Worm (Caenorhabditis elegans): ENCODE results near the gene T24C12.3.
A peak's percentile ranks its signal among the peaks of the same experiment; 100 is the strongest.

The T24C12.3 gene

DNA sequence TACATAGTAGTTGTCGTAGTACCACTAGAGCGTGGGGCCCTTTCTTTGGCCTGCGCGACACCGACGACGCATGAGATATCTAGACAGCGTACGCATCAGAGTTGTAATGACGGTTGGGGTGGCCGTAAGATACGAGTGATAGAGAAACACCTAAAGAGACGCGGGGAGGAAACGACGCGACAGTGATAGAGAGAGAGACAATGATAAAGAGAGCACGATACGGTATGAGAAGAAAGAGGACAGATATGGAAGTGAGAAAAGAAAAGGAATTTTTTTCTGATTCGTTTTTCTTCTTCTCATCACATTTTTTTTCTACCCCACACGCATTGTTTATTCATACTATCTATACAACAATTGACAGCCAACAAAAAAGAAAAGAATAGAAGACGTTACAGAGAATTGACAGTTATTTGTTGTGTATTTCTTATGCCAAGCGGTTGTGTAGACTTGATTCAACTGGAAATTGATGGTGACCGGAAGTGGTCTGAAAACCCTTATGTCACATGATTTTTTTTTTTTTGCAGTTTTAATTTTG, 25.2 kb downstream of the T24C12.3 start (continued):
- no peak for TF ChIP-seq spr-3 (GFP tag; optimal IDR thresholded peaks at IDR 0.05)
- no peak for TF ChIP-seq nhr-48 (tag; optimal IDR thresholded peaks at IDR 0.05)
- no peak for TF ChIP-seq daf-12 (tag; optimal IDR thresholded peaks at IDR 0.05)
- peak; percentile 43 for TF ChIP-seq nhr-28 (tag; optimal IDR thresholded peaks at IDR 0.05)
- no peak for TF ChIP-seq ceh-62 (tag; optimal IDR thresholded peaks at IDR 0.05)
- TF ChIP-seq set-16 (GFP tag; IDR thresholded peaks at IDR 0.05): no peak
- 0 out of 2 replicates have a peak, but pooled peaks have one; percentile 15 for TF ChIP-seq tra-1 (GFP tag; IDR thresholded peaks at IDR 0.05)
- no peak for TF ChIP-seq attf-4 (tag; optimal IDR thresholded peaks at IDR 0.05)
- no peak for TF ChIP-seq jun-1 (tag; optimal IDR thresholded peaks at IDR 0.05)
- TF ChIP-seq lin-39 (tag; optimal IDR thresholded peaks at IDR 0.05): no peak
- no peak for TF ChIP-seq ceh-20 (GFP tag; IDR thresholded peaks at IDR 0.05)
- no peak for TF ChIP-seq nhr-42 (GFP tag; IDR thresholded peaks at IDR 0.05)
- TF ChIP-seq sdz-12 (GFP tag; optimal IDR thresholded peaks at IDR 0.05): no peak
- peak; percentile 28 for TF ChIP-seq hlh-11 (tag; optimal IDR thresholded peaks at IDR 0.05)
- TF ChIP-seq dmd-6 (GFP tag; IDR thresholded peaks at IDR 0.05): peak; percentile 37
- no peak for TF ChIP-seq zip-2 (tag; optimal IDR thresholded peaks at IDR 0.05)
- peak; percentile 10 for TF ChIP-seq hlh-30 (tag; optimal IDR thresholded peaks at IDR 0.05; ENCODE audit: insufficient read depth)
- no peak for TF ChIP-seq lim-7 (GFP tag; IDR thresholded peaks at IDR 0.05)
- TF ChIP-seq lin-1 (GFP tag; IDR thresholded peaks at IDR 0.05): no peak
- no peak for TF ChIP-seq unc-62 (GFP tag; optimal IDR thresholded peaks at IDR 0.05 in 1 of 2)
- TF ChIP-seq unc-62 (tag; optimal IDR thresholded peaks at IDR 0.05): no peak
- peak in 1 of 2 experiments; percentile 28 for TF ChIP-seq mdl-1 (tag; optimal IDR thresholded peaks at IDR 0.05)
- TF ChIP-seq ces-1 (GFP tag; optimal IDR thresholded peaks at IDR 0.05): no peak
- TF ChIP-seq unc-39 (tag; optimal IDR thresholded peaks at IDR 0.05): no peak
- TF ChIP-seq fkh-10 (GFP tag; optimal IDR thresholded peaks at IDR 0.05): no peak
- TF ChIP-seq ceh-28 (tag; optimal IDR thresholded peaks at IDR 0.05): no peak
- TF ChIP-seq cey-2 (tag; optimal IDR thresholded peaks at IDR 0.05; ENCODE audit: borderline replicate concordance, insufficient read depth): no peak
- no peak for TF ChIP-seq zfp-2 (tag; optimal IDR thresholded peaks at IDR 0.05)
- no peak for TF ChIP-seq mdt-29 (GFP tag; IDR thresholded peaks at IDR 0.05)
- no peak for TF ChIP-seq hif-1 (tag; optimal IDR thresholded peaks at IDR 0.05)
- no peak for TF ChIP-seq ceh-32 (tag; optimal IDR thresholded peaks at IDR 0.05; ENCODE audit: poor library complexity)
- peak; percentile 62 for TF ChIP-seq dve-1 (tag; optimal IDR thresholded peaks at IDR 0.05; ENCODE audit: insufficient read depth)
- no peak for TF ChIP-seq aha-1 (tag)
- no peak for TF ChIP-seq arid-1 (GFP tag; conservative IDR thresholded peaks at IDR 0.05)
- no peak for TF ChIP-seq mes-2 (tag; optimal IDR thresholded peaks at IDR 0.05; ENCODE audit: poor library complexity, severe bottlenecking)
- no peak for TF ChIP-seq daf-19 (GFP tag; conservative IDR thresholded peaks at IDR 0.05)
- no peak for TF ChIP-seq Y105C5A.15 (GFP tag; IDR thresholded peaks at IDR 0.05)
- TF ChIP-seq nhr-6 (tag; optimal IDR thresholded peaks at IDR 0.05): no peak
- TF ChIP-seq zag-1 (tag; optimal IDR thresholded peaks at IDR 0.05): no peak
- TF ChIP-seq F49E8.2 (tag; optimal IDR thresholded peaks at IDR 0.05; ENCODE audit: borderline replicate concordance): no peak
- TF ChIP-seq ztf-11 (tag; optimal IDR thresholded peaks at IDR 0.05): no peak
- no peak for TF ChIP-seq lin-13 (GFP tag; optimal IDR thresholded peaks at IDR 0.05)

Data from whole organism, L4 larva.